Worm (Caenorhabditis elegans) whole organism, early embryonic: ENCODE measurements around the gene mks-2.

ENCODE experiments used
- B0310.2 ChIP-seq: sonication (generic microtip); optimal IDR thresholded peaks from 2 replicates; lab custom pipeline; 2016; ENCODE audit warnings: mild to moderate bottlenecking, missing genetic modification characterization, missing compliant biosample characterization
- F13C5.2 ChIP-seq: sonication (generic microtip); optimal IDR thresholded peaks from 2 replicates; lab custom pipeline; 2017; ENCODE audit warnings: mild to moderate bottlenecking, missing genetic modification characterization, inconsistent platforms, missing compliant biosample characterization
- aly-1 ChIP-seq: sonication (generic microtip); optimal IDR thresholded peaks from 2 replicates; lab custom pipeline; 2016; ENCODE audit warnings: missing genetic modification characterization, missing compliant biosample characterization
- ama-1 ChIP-seq: fragments of 150-350 bp; optimal IDR thresholded peaks from 2 replicates; lab custom pipeline; 2014
- ceh-13 ChIP-seq: fragments of 200-800 bp; sonication (Bioruptor generic); optimal IDR thresholded peaks from 2 replicates; lab custom pipeline; 2018; ENCODE audit warnings: mild to moderate bottlenecking, missing genetic modification characterization, missing compliant biosample characterization
- ceh-36 ChIP-seq: sonication (generic microtip); optimal IDR thresholded peaks from 2 replicates; lab custom pipeline; 2016; ENCODE audit warnings: missing genetic modification characterization, inconsistent platforms, missing compliant biosample characterization
- ets-7 ChIP-seq: sonication (generic microtip); optimal IDR thresholded peaks from 2 replicates; lab custom pipeline; 2016; ENCODE audit warnings: missing genotype, missing genetic modification characterization, missing compliant biosample characterization
- flt-1 ChIP-seq: fragments of 200-800 bp; sonication (Bioruptor generic); IDR thresholded peaks from 2 replicates; pipeline ENCODE4 v1.3.6; 2022; ENCODE audit warnings: missing genetic modification characterization, missing compliant biosample characterization
- hmbx-1 ChIP-seq: sonication (generic microtip); optimal IDR thresholded peaks from 2 replicates; lab custom pipeline; 2016; ENCODE audit warnings: mild to moderate bottlenecking, missing genetic modification characterization, missing compliant biosample characterization
- hmg-4 ChIP-seq: fragments of 200-800 bp; sonication (Bioruptor generic); optimal IDR thresholded peaks from 2 replicates; lab custom pipeline; 2018; ENCODE audit warnings: mild to moderate bottlenecking, missing genetic modification characterization, missing compliant biosample characterization
- hnd-1 ChIP-seq: sonication (generic microtip); optimal IDR thresholded peaks from 2 replicates; lab custom pipeline; 2016; ENCODE audit warnings: missing genetic modification characterization, missing compliant biosample characterization
- pes-1 ChIP-seq: fragments of 200-800 bp; sonication (Bioruptor generic); IDR thresholded peaks from 2 replicates; pipeline ENCODE4 v1.3.6; 2022; ENCODE audit warnings: missing genetic modification reagents, missing genetic modification characterization, missing compliant biosample characterization
- scrt-1 ChIP-seq: fragments of 200-800 bp; sonication (Bioruptor generic); IDR thresholded peaks from 2 replicates; pipeline ENCODE4 v1.3.6; 2022; ENCODE audit warnings: missing genetic modification characterization, missing compliant biosample characterization
- sea-1 ChIP-seq: fragments of 200-800 bp; sonication (Bioruptor generic); conservative IDR thresholded peaks from 2 replicates; pipeline ENCODE4 v1.3.6; 2022; ENCODE audit warnings: missing genetic modification characterization, missing compliant biosample characterization
- tbx-11 ChIP-seq: fragments of 200-800 bp; sonication (Bioruptor generic); IDR thresholded peaks from 2 replicates; pipeline ENCODE4 v1.3.6; 2022; ENCODE audit warnings: missing genetic modification characterization, missing compliant biosample characterization
- tbx-37 ChIP-seq: fragments of 200-800 bp; sonication (Bioruptor generic); conservative IDR thresholded peaks from 2 replicates; pipeline ENCODE4 v1.3.6; 2022; ENCODE audit warnings: missing genetic modification reagents, missing genetic modification characterization, missing compliant biosample characterization
- tra-4 ChIP-seq: sonication (generic microtip); optimal IDR thresholded peaks from 2 replicates; lab custom pipeline; 2017; ENCODE audit warnings: missing genetic modification characterization, missing compliant biosample characterization

The mks-2 gene

DNA sequence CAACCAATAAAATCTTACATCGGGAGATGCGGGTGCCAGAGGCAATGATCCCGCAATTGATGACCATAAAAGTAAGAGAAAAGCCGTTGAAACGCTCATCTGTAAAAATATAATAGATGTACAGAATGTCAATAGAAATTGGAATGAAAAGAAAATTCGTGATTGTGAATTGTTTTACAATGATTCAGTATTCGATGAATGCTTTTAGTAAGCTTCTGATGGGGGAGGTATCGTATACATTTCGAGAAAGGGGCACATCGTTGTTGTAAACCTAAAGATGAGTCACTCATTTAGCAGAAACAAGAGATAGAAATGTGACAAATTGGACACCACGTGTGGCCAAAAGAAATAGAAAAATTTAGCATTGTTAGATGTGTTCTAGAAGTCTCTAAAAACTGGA lies 3.3 kb upstream of the mks-2 start, which contains the start of gene C30B5.6:
Gene C30B5.6 (minus strand): TSS at position 101 of the 400 bp plus-strand sequence.
- TF ChIP-seq ceh-13 (GFP tag; lab: Kevin White, UChicago), result no peak
- TF ChIP-seq tbx-11 (GFP tag; lab: Robert Waterston, UW), result no peak
- no peak for TF ChIP-seq ets-7 (tag; lab: Kevin White, UChicago)
- no peak for TF ChIP-seq sea-1 (GFP tag; lab: Robert Waterston, UW)
- TF ChIP-seq hmbx-1 (tag; lab: Kevin White, UChicago), result no peak
- no peak for TF ChIP-seq ceh-36 (tag; lab: Kevin White, UChicago)
- no peak for TF ChIP-seq ama-1
- no peak for TF ChIP-seq hnd-1 (tag; lab: Kevin White, UChicago)
- no peak for TF ChIP-seq flt-1 (GFP tag; lab: Robert Waterston, UW)
- no peak for TF ChIP-seq scrt-1 (GFP tag; lab: Robert Waterston, UW)
- TF ChIP-seq B0310.2 (tag; lab: Kevin White, UChicago), result no peak
- no peak for TF ChIP-seq tra-4
- TF ChIP-seq pes-1, result no peak
- TF ChIP-seq aly-1 (tag; lab: Kevin White, UChicago), result no peak

- TF ChIP-seq scrt-1 (GFP tag; lab: Robert Waterston, UW), result no peak
- TF ChIP-seq F13C5.2 (tag; lab: Kevin White, UChicago), result no peak
- no peak for TF ChIP-seq sea-1 (GFP tag; lab: Robert Waterston, UW)
Observed at ce11 chrII:6221470-6221869, 2.2 kb upstream of the mks-2 start.

DNA sequence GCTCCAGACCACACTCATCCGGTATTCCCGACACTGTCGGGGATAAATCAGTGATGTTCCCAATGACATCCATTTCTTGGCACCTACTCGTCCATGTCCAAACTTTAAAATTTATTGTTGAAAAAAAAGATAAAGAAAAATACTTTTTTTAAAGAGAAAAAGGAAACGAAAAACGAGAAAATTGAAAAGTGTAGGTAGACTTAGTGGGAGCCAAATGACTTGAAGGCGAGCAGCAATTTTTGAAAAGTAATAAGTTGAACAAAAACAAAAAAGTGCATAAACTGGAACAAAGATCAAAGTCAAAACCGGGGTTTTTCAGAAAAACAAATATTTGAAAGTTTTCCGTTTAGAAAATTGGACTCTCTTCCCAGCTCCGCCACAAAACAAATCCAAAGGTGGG lies 11.1 kb downstream of the mks-2 start, which contains the start of gene daf-37:
Gene daf-37 (minus strand): TSS at position 101 of the 400 bp plus-strand sequence.
- no peak for TF ChIP-seq sea-1 (GFP tag; lab: Robert Waterston, UW)
- TF ChIP-seq hmg-4, result no peak
- TF ChIP-seq ceh-36 (tag; lab: Kevin White, UChicago), result no peak
- TF ChIP-seq hmbx-1 (tag; lab: Kevin White, UChicago), result no peak
- no peak for TF ChIP-seq tra-4
- TF ChIP-seq ama-1, result no peak
- TF ChIP-seq hnd-1 (tag; lab: Kevin White, UChicago), result no peak
- TF ChIP-seq tbx-37, result no peak

DNA sequence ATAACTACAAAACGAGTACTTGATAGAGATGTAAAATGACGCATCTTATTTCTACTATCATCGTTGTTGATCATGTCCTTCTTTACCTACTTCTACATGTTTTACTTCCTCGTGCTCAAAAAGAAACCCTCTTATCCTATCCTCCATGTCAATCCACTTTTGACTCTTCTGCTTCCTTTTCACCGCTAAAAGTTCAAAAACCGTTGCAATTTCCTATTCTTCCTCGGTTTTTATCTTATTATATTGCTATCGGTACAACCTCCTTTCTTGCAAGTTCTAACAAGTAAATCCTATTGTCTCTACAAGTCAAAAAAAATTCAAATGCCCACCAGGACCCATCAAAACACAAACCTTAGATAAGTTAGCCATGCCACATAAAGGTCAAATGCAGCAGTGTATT lies 12.0 kb downstream of the mks-2 start:
- no peak for TF ChIP-seq sea-1 (GFP tag; lab: Robert Waterston, UW)

ce11 chrII:6202910-6203309 lies 16.3 kb downstream of the mks-2 start, which contains the start of gene C30B5.17:
C30B5.17 (minus strand) TSS chrII:6203010.
- TF ChIP-seq pes-1 (no peak), sea-1 (GFP tag; lab: Robert Waterston, UW) (no peak), scrt-1 (GFP tag; lab: Robert Waterston, UW) (no peak), aly-1 (tag; lab: Kevin White, UChicago) (no peak), flt-1 (GFP tag; lab: Robert Waterston, UW) (no peak)

DNA sequence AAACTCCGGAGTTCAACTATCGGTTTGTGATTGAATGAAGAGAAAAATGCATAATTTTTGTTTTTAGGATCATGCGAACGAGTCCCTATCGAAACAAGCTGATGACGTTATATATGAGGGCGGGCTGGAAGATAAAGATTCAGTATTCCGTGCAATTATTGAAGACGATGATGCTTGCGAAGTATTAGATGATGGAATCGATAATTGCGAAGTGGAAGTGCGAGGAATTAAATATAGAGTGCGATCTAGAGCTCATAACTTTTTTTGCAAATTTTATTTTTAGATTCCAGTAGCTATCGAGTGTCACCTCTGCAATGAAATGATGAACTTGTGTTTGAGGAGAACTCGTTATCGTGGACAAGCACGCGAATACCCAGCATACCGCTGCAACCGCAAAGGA lies 20.2 kb downstream of the mks-2 start:
- TF ChIP-seq scrt-1 (GFP tag; lab: Robert Waterston, UW) (no peak), hnd-1 (tag; lab: Kevin White, UChicago) (no peak), tbx-11 (GFP tag; lab: Robert Waterston, UW) (no peak), tbx-37 (no peak), ceh-36 (tag; lab: Kevin White, UChicago) (no peak), pes-1 (no peak), F13C5.2 (tag; lab: Kevin White, UChicago) (no peak)

DNA sequence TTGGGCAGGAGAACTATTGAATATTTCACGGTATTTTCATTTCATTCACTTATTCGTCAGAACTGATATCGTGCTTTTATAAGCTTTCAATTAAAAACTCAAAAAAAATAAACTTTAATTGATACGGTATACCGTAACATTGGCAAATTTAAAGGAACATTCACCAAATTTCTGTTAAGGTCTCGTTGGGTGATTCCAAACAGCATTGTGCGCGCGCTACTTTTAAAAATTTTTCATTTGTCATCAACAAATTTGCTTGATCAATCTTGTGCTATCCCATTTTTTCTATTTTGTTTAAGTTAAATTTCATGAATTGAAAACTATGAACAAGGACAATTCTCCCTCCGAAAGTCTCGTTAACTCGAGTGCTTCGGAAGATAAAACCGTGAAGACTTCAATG lies 20.8 kb downstream of the mks-2 start, which contains the start of gene szy-4:
Gene szy-4 (plus strand): TSS at position 229 of the 400 bp plus-strand sequence.
- TF ChIP-seq hnd-1 (tag; lab: Kevin White, UChicago) (no peak), sea-1 (GFP tag; lab: Robert Waterston, UW) (no peak), tbx-37 (no peak), B0310.2 (tag; lab: Kevin White, UChicago) (no peak), flt-1 (GFP tag; lab: Robert Waterston, UW) (no peak)

ce11 chrII:6196875-6197274 lies 22.4 kb downstream of the mks-2 start, which contains the start of the genes rbmx-2 and C30B5.2:
rbmx-2 (minus strand) TSS chrII:6196948.
C30B5.2 (plus strand) TSS chrII:6197180.
- TF ChIP-seq F13C5.2 (tag; lab: Kevin White, UChicago), result no peak
- no peak for TF ChIP-seq tra-4
- TF ChIP-seq ceh-13 (GFP tag; lab: Kevin White, UChicago), result no peak
- no peak for TF ChIP-seq sea-1 (GFP tag; lab: Robert Waterston, UW)
- TF ChIP-seq flt-1 (GFP tag; lab: Robert Waterston, UW), result no peak
- TF ChIP-seq scrt-1 (GFP tag; lab: Robert Waterston, UW), result no peak
- no peak for TF ChIP-seq tbx-11 (GFP tag; lab: Robert Waterston, UW)
- TF ChIP-seq B0310.2 (tag; lab: Kevin White, UChicago), result no peak
- no peak for TF ChIP-seq ama-1
- no peak for TF ChIP-seq ets-7 (tag; lab: Kevin White, UChicago)
- TF ChIP-seq hmg-4, result no peak
- TF ChIP-seq tbx-37, result no peak
- TF ChIP-seq pes-1, result no peak
- TF ChIP-seq hmbx-1 (tag; lab: Kevin White, UChicago), result no peak
- TF ChIP-seq ceh-36 (tag; lab: Kevin White, UChicago), result no peak
- no peak for TF ChIP-seq hnd-1 (tag; lab: Kevin White, UChicago)
- TF ChIP-seq aly-1 (tag; lab: Kevin White, UChicago), result no peak

- TF ChIP-seq sea-1 (GFP tag; lab: Robert Waterston, UW) (no peak), flt-1 (GFP tag; lab: Robert Waterston, UW) (no peak), ets-7 (tag; lab: Kevin White, UChicago) (no peak), ama-1 (no peak), ceh-36 (tag; lab: Kevin White, UChicago) (no peak), hnd-1 (tag; lab: Kevin White, UChicago) (no peak), tbx-11 (GFP tag; lab: Robert Waterston, UW) (no peak), aly-1 (tag; lab: Kevin White, UChicago) (no peak), tbx-37 (no peak), B0310.2 (tag; lab: Kevin White, UChicago) (no peak), ceh-13 (GFP tag; lab: Kevin White, UChicago) (no peak), tra-4 (no peak), scrt-1 (GFP tag; lab: Robert Waterston, UW) (no peak)
Observed at ce11 chrII:6192484-6192883, 26.8 kb downstream of the mks-2 start, which contains the start of gene cpb-2. cpb-2 (plus strand) TSS chrII:6192784.
